Worm (Caenorhabditis elegans) whole organism, midembryonic: Measurements from ENCODE around the gene unc-71.

Source experiments
- T22C8.4 ChIP-seq: fragments of 200-800 bp; sonication (Bioruptor generic); IDR thresholded peaks from 2 replicates; pipeline ENCODE4 v1.3.6; 2022; ENCODE audit warnings: missing genetic modification characterization, missing compliant biosample characterization
- flt-1 ChIP-seq: fragments of 200-800 bp; sonication (Bioruptor generic); IDR thresholded peaks from 2 replicates; pipeline ENCODE4 v1.3.6; 2022; ENCODE audit warnings: missing genetic modification characterization, missing compliant biosample characterization
- med-1 ChIP-seq: sonication (generic microtip); optimal IDR thresholded peaks from 2 replicates; lab custom pipeline; 2017; ENCODE audit warnings: missing genetic modification characterization, mild to moderate bottlenecking, missing compliant biosample characterization, antibody characterized with exemption, missing genetic modification reagents; ENCODE audit not compliant: insufficient read depth

ce11 chrIII:12919882-12920281 lies 28.3 kb upstream of the unc-71 start:
- no peak for TF ChIP-seq med-1
- TF ChIP-seq T22C8.4 (GFP tag; lab: Robert Waterston, UW), result peak; percentile 63
- no peak for TF ChIP-seq flt-1 (GFP tag; lab: Robert Waterston, UW)
